Worm (Caenorhabditis elegans): ENCODE data around the gene ZK856.4.

DNA sequence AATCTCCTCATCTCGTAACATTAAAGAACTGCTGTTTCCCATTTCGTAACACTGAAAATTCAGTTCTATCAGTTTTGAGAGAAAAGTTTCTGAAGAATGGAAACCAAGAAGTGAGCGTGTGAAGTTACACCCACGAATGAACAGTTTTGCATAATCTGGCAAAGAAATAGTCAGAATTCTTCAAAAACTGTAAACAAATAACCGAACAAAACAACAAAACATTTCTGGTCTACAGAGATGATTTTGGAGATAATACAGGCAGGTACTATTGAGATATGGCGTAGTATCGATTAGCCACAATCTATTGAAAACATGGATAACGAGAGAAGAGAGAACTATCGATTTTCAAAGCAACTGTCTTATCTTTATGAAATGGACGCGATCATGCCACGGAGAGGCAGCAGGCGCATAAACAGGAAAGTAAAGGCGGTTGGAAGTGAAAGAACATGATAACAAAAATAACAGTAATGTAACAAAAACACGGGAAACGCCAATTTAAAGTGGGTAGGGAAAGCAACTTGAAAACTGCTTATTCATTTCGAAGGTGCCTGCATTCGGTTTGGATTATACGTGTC is 20.4 kb downstream of the ZK856.4 start, which contains the start of gene chpf-1:
- no peak for TF ChIP-seq rpc-1 (optimal IDR thresholded peaks at IDR 0.05)
- no peak for TF ChIP-seq rpc-1 (tag; optimal IDR thresholded peaks at IDR 0.05)
- TF ChIP-seq unc-62 (GFP tag; optimal IDR thresholded peaks at IDR 0.05): no peak
- TF ChIP-seq dpl-1 (GFP tag; optimal IDR thresholded peaks at IDR 0.05): no peak
- TF ChIP-seq madf-10 (tag; optimal IDR thresholded peaks at IDR 0.05): no peak
- no peak for TF ChIP-seq bed-2 (GFP tag; IDR thresholded peaks at IDR 0.05)
- TF ChIP-seq sea-2 (GFP tag; IDR thresholded peaks at IDR 0.05): no peak
- no peak for TF ChIP-seq snpc-4 (GFP tag; optimal IDR thresholded peaks at IDR 0.05)
- peak in 2 of 4 experiments; percentile 33 to 36 for TF ChIP-seq snpc-4 (tag; optimal IDR thresholded peaks at IDR 0.05)
- TF ChIP-seq attf-5 (GFP tag; optimal IDR thresholded peaks at IDR 0.05): no peak
- TF ChIP-seq ama-1 (optimal IDR thresholded peaks at IDR 0.05): no peak
- TF ChIP-seq ama-1 (GFP tag; optimal IDR thresholded peaks at IDR 0.05): no peak
